Worm (Caenorhabditis elegans): ENCODE data around the gene ZK757.1.

- TF ChIP-seq him-1 (tag; optimal IDR thresholded peaks at IDR 0.05): no peak
- TF ChIP-seq dao-5 (tag; optimal IDR thresholded peaks at IDR 0.05): no peak
- no peak for TF ChIP-seq W03F9.2 (tag; optimal IDR thresholded peaks at IDR 0.05)
Measured at ce11 chrIII:9857110-9857509, 13.8 kb downstream of the ZK757.1 start.
